Worm (Caenorhabditis elegans): ENCODE results near the gene cyp-33C1.

cyp-33C1 gene

ce11 chrV:2218803-2219202 lies 39.5 kb downstream of the cyp-33C1 start, which contains the start of gene nhr-56 (continued):
- no peak for TF ChIP-seq nhr-179 (tag; optimal IDR thresholded peaks at IDR 0.05)
- TF ChIP-seq snpc-4 (GFP tag; optimal IDR thresholded peaks at IDR 0.05) = no peak
- TF ChIP-seq snpc-4 (tag; optimal IDR thresholded peaks at IDR 0.05) = no peak
- TF ChIP-seq ZK185.1 (tag; optimal IDR thresholded peaks at IDR 0.05; ENCODE audit: poor library complexity, severe bottlenecking) = no peak
- no peak for TF ChIP-seq unc-62 (GFP tag; optimal IDR thresholded peaks at IDR 0.05)
- no peak for TF ChIP-seq F57A8.1 (GFP tag; optimal IDR thresholded peaks at IDR 0.05)
- peak; percentile 94 for TF ChIP-seq cebp-1 (GFP tag; IDR thresholded peaks at IDR 0.05)
- TF ChIP-seq cebp-1 (tag; optimal IDR thresholded peaks at IDR 0.05) = peak; percentile 98
- TF ChIP-seq ceh-27 (GFP tag; optimal IDR thresholded peaks at IDR 0.05) = peak; percentile 17
- TF ChIP-seq snpc-1.3 (tag; optimal IDR thresholded peaks at IDR 0.05; ENCODE audit: insufficient read depth) = no peak
- no peak for TF ChIP-seq Y56A3A.18 (GFP tag; IDR thresholded peaks at IDR 0.05)
- no peak for TF ChIP-seq T26A5.8 (tag; optimal IDR thresholded peaks at IDR 0.05)
- peak; percentile 23; the same call in 1 of the 2 replicates for TF ChIP-seq hmg-1.2 (GFP tag; IDR thresholded peaks at IDR 0.05)
- TF ChIP-seq let-607 (tag; optimal IDR thresholded peaks at IDR 0.05) = no peak
- TF ChIP-seq lin-54 (GFP tag; optimal IDR thresholded peaks at IDR 0.05) = no peak
- TF ChIP-seq athp-1 (tag; optimal IDR thresholded peaks at IDR 0.05) = no peak
- no peak for TF ChIP-seq ztf-18 (tag; optimal IDR thresholded peaks at IDR 0.05)
- no peak for TF ChIP-seq K11D2.4 (GFP tag; IDR thresholded peaks at IDR 0.05)
- TF ChIP-seq nhr-120 (GFP tag; IDR thresholded peaks at IDR 0.05) = no peak
- TF ChIP-seq lsy-27 (tag; optimal IDR thresholded peaks at IDR 0.05; ENCODE audit: borderline replicate concordance, insufficient read depth) = no peak
- no peak for TF ChIP-seq T07F8.4 (tag; optimal IDR thresholded peaks at IDR 0.05)
- no peak for TF ChIP-seq die-1 (tag; optimal IDR thresholded peaks at IDR 0.05)
- TF ChIP-seq mcd-1 (GFP tag; IDR thresholded peaks at IDR 0.05) = no peak

- TF ChIP-seq rcor-1 (GFP tag; IDR thresholded peaks at IDR 0.05) (no peak), dpff-1 (tag; optimal IDR thresholded peaks at IDR 0.05) (no peak), efl-1 (GFP tag; optimal IDR thresholded peaks at IDR 0.05) (no peak), Y53G8AR.9 (GFP tag; conservative IDR thresholded peaks at IDR 0.05) (no peak), lir-1 (GFP tag; conservative IDR thresholded peaks at IDR 0.05) (no peak)
Observed at ce11 chrV:2221764-2222163, 42.5 kb downstream of the cyp-33C1 start, which contains the start of gene nhr-128. Gene nhr-128 (plus strand): TSS chrV:2222064.

ce11 chrV:2225130-2225529 lies 45.8 kb downstream of the cyp-33C1 start, which contains the start of gene nhr-103:
Gene nhr-103 (plus strand): TSS chrV:2225430.
- TF ChIP-seq hsf-1 (GFP tag; IDR thresholded peaks at IDR 0.05) = no peak
- no peak for TF ChIP-seq ets-4 (GFP tag; optimal IDR thresholded peaks at IDR 0.05)
- TF ChIP-seq ztf-28 (GFP tag; IDR thresholded peaks at IDR 0.05) = no peak
- TF ChIP-seq B0261.1 (tag; optimal IDR thresholded peaks at IDR 0.05) = no peak
- TF ChIP-seq cebp-1 (GFP tag; IDR thresholded peaks at IDR 0.05) = no peak
- TF ChIP-seq cebp-1 (tag; optimal IDR thresholded peaks at IDR 0.05) = no peak
- TF ChIP-seq dox-1 (GFP tag; IDR thresholded peaks at IDR 0.05) = no peak
- TF ChIP-seq T07F8.4 (tag; optimal IDR thresholded peaks at IDR 0.05) = no peak
- TF ChIP-seq cebp-2 (GFP tag; IDR thresholded peaks at IDR 0.05) = no peak

ce11 chrV:2226903-2227302 lies 47.6 kb downstream of the cyp-33C1 start, which contains the start of gene nhr-18:
Gene nhr-18 (plus strand): TSS chrV:2227203.
- TF ChIP-seq nhr-80 (tag; optimal IDR thresholded peaks at IDR 0.05) (no peak), Y95B8A.8 (GFP tag; IDR thresholded peaks at IDR 0.05) (no peak), athp-1 (tag; optimal IDR thresholded peaks at IDR 0.05) (no peak), T07F8.4 (tag; optimal IDR thresholded peaks at IDR 0.05) (no peak), snpc-4 (GFP tag; optimal IDR thresholded peaks at IDR 0.05) (no peak), snpc-4 (tag; optimal IDR thresholded peaks at IDR 0.05) (no peak), T26A5.8 (tag; optimal IDR thresholded peaks at IDR 0.05) (no peak), sdz-38 (tag; optimal IDR thresholded peaks at IDR 0.05) (no peak)
